Worm (Caenorhabditis elegans) whole organism, L4 larva: ENCODE data around the gene vps-53.
A peak's percentile ranks its signal among the peaks of the same experiment; 100 is the strongest.

Experiments used
- F37D6.2 ChIP-seq: sonication (generic microtip); optimal IDR thresholded peaks from 2 replicates; lab custom pipeline; 2016; ENCODE audit warnings: mild to moderate bottlenecking, missing genetic modification characterization, missing compliant biosample characterization
- F44E2.7 ChIP-seq: fragments of 200-800 bp; sonication (Bioruptor generic); IDR thresholded peaks from 2 replicates; pipeline ENCODE4 v2.1.2; 2022; ENCODE audit warnings: missing genetic modification characterization, missing compliant biosample characterization
- R02D3.7 ChIP-seq: fragments of 150-350 bp; sonication (generic microtip); optimal IDR thresholded peaks from 3 replicates; lab custom pipeline; 2014; ENCODE audit warnings: missing biosample characterization, missing genetic modification characterization
- T26A8.4 ChIP-seq: fragments of 200-800 bp; sonication (Bioruptor generic); IDR thresholded peaks from 2 replicates; pipeline ENCODE4 v1.3.6; 2022; ENCODE audit warnings: missing genetic modification characterization, missing compliant biosample characterization
- Y105C5A.15 ChIP-seq: fragments of 200-800 bp; sonication (Bioruptor generic); IDR thresholded peaks from 2 replicates; pipeline ENCODE4 v1.3.6; 2022; ENCODE audit warnings: missing genetic modification characterization, missing compliant biosample characterization
- Y48G9A.11 ChIP-seq: fragments of 200-800 bp; sonication (Bioruptor generic); IDR thresholded peaks from 2 replicates; pipeline ENCODE4 v1.3.6; 2022; ENCODE audit warnings: missing genetic modification reagents, missing genetic modification characterization, missing compliant biosample characterization
- Y75B8A.6 ChIP-seq: fragments of 200-800 bp; sonication (Bioruptor generic); IDR thresholded peaks from 2 replicates; pipeline ENCODE4 v1.3.6; 2022; ENCODE audit warnings: missing genetic modification reagents, missing genetic modification characterization, missing compliant biosample characterization
- ZK337.2 ChIP-seq: fragments of 200-800 bp; sonication (Bioruptor generic); IDR thresholded peaks from 2 replicates; pipeline ENCODE4 v1.3.6; 2022; ENCODE audit warnings: missing genetic modification reagents, missing genetic modification characterization, missing compliant biosample characterization
- ZK546.5 ChIP-seq, 2 experiments: sonication (generic microtip); optimal IDR thresholded peaks; 2 replicates each; lab custom pipeline; 2017; ENCODE audit warnings: missing biosample characterization in 2 of 2, missing genetic modification characterization in 2 of 2
- arid-1 ChIP-seq: fragments of 200-800 bp; sonication (Bioruptor generic); conservative IDR thresholded peaks from 2 replicates; pipeline ENCODE4 v1.3.6; 2022; ENCODE audit warnings: missing genetic modification reagents, missing genetic modification characterization, missing compliant biosample characterization
- ceh-20 ChIP-seq: fragments of 200-800 bp; sonication (Bioruptor generic); IDR thresholded peaks from 2 replicates; pipeline ENCODE4 v1.3.6; 2022; ENCODE audit warnings: missing genetic modification reagents, missing genetic modification characterization, missing compliant biosample characterization
- ceh-28 ChIP-seq: fragments of 150-350 bp; optimal IDR thresholded peaks from 2 replicates; lab custom pipeline; 2014; ENCODE audit warnings: missing biosample characterization, missing genetic modification reagents, missing genetic modification characterization
- ctbp-1 ChIP-seq: fragments of 200-800 bp; sonication (Bioruptor generic); IDR thresholded peaks from 2 replicates; pipeline ENCODE4 v1.3.6; 2022; ENCODE audit warnings: missing genetic modification reagents, missing genetic modification characterization, missing compliant biosample characterization
- dmd-6 ChIP-seq: fragments of 200-800 bp; sonication (Bioruptor generic); IDR thresholded peaks from 2 replicates; pipeline ENCODE4 v1.3.6; 2022; ENCODE audit warnings: missing genetic modification reagents, missing genetic modification characterization, missing compliant biosample characterization
- dmd-9 ChIP-seq: fragments of 200-800 bp; sonication (Bioruptor generic); IDR thresholded peaks from 2 replicates; pipeline ENCODE4 v1.3.6; 2022; ENCODE audit warnings: missing genetic modification reagents, missing genetic modification characterization, missing compliant biosample characterization
- dpl-1 ChIP-seq: fragments of 150-350 bp; optimal IDR thresholded peaks from 2 replicates; lab custom pipeline; 2014; ENCODE audit warnings: missing biosample characterization, missing genetic modification reagents, missing genetic modification characterization
- fkh-10 ChIP-seq: fragments of 150-350 bp; optimal IDR thresholded peaks from 2 replicates; lab custom pipeline; 2014; ENCODE audit warnings: missing biosample characterization, missing genetic modification reagents, missing genetic modification characterization
- hif-1 ChIP-seq, 2 experiments: sonication (generic microtip); optimal IDR thresholded peaks; 2 replicates each; lab custom pipeline; 2016 to 2017; ENCODE audit warnings: missing compliant biosample characterization in 2 of 2, missing genetic modification characterization in 2 of 2, missing genetic modification reagents in 2 of 2, missing genotype in 2 of 2, mild to moderate bottlenecking in 1 of 2
- hlh-30 ChIP-seq: sonication (generic microtip); optimal IDR thresholded peaks from 2 replicates; lab custom pipeline; 2017; ENCODE audit warnings: antibody characterized with exemption, mild to moderate bottlenecking, missing genetic modification characterization, missing compliant biosample characterization; ENCODE audit not compliant: insufficient read depth
- jun-1 ChIP-seq: fragments of 150-350 bp; optimal IDR thresholded peaks from 2 replicates; lab custom pipeline; 2014; ENCODE audit warnings: missing biosample characterization, missing genetic modification reagents, missing genetic modification characterization
- lin-1 ChIP-seq: fragments of 200-800 bp; sonication (Bioruptor generic); IDR thresholded peaks from 2 replicates; pipeline ENCODE4 v1.3.6; 2022; ENCODE audit warnings: missing genetic modification reagents, missing genetic modification characterization, missing compliant biosample characterization
- lin-13 ChIP-seq: fragments of 150-350 bp; optimal IDR thresholded peaks from 2 replicates; lab custom pipeline; 2014; ENCODE audit warnings: missing biosample characterization, missing genetic modification reagents, missing genetic modification characterization
- lin-15B ChIP-seq: fragments of 150-350 bp; sonication (generic microtip); optimal IDR thresholded peaks from 3 replicates; lab custom pipeline; 2014; ENCODE audit warnings: missing biosample characterization, missing genetic modification characterization
- lin-38 ChIP-seq: fragments of 200-800 bp; sonication (Bioruptor generic); IDR thresholded peaks from 2 replicates; pipeline ENCODE4 v1.3.6; 2022; ENCODE audit warnings: missing genetic modification reagents, missing genetic modification characterization, missing compliant biosample characterization
- lin-39 ChIP-seq: fragments of 150-350 bp; optimal IDR thresholded peaks from 2 replicates; lab custom pipeline; 2014; ENCODE audit warnings: missing biosample characterization, missing genetic modification reagents, missing genetic modification characterization
- lir-3 ChIP-seq: sonication (generic microtip); optimal IDR thresholded peaks from 2 replicates; lab custom pipeline; 2016; ENCODE audit warnings: mild to moderate bottlenecking, missing genetic modification characterization, missing compliant biosample characterization
- lsy-2 ChIP-seq, 2 experiments: fragments of 150-350 bp in 1 of 2; sonication (generic microtip) in 1 of 2; optimal IDR thresholded peaks; 2 replicates each; lab custom pipeline; 2014 to 2017; ENCODE audit warnings: missing biosample characterization in 2 of 2, missing genetic modification characterization in 2 of 2
- mdt-29 ChIP-seq: fragments of 200-800 bp; sonication (Bioruptor generic); IDR thresholded peaks from 2 replicates; pipeline ENCODE4 v1.3.6; 2022; ENCODE audit warnings: missing genetic modification reagents, missing genetic modification characterization, missing compliant biosample characterization
- mes-2 ChIP-seq: sonication (generic microtip); optimal IDR thresholded peaks from 2 replicates; lab custom pipeline; 2016; ENCODE audit warnings: missing genotype, mild to moderate bottlenecking, missing genetic modification characterization, missing compliant biosample characterization; ENCODE audit not compliant: poor library complexity, severe bottlenecking
- nhr-10 ChIP-seq: fragments of 150-350 bp; optimal IDR thresholded peaks from 2 replicates; lab custom pipeline; 2014; ENCODE audit warnings: missing biosample characterization, missing genetic modification characterization
- nhr-102 ChIP-seq: sonication (generic microtip); optimal IDR thresholded peaks from 2 replicates; lab custom pipeline; 2016; ENCODE audit warnings: mild to moderate bottlenecking, missing genetic modification characterization, moderate library complexity, missing compliant biosample characterization
- nhr-11 ChIP-seq: fragments of 150-350 bp; optimal IDR thresholded peaks from 2 replicates; lab custom pipeline; 2014; ENCODE audit warnings: missing biosample characterization, missing genetic modification characterization
- nhr-237 ChIP-seq: sonication (generic microtip); optimal IDR thresholded peaks from 2 replicates; lab custom pipeline; 2017; ENCODE audit warnings: missing biosample characterization, missing genetic modification characterization
- nhr-25 ChIP-seq: sonication (generic microtip); optimal IDR thresholded peaks from 2 replicates; lab custom pipeline; 2017; ENCODE audit warnings: missing genetic modification characterization, mild to moderate bottlenecking, missing compliant biosample characterization, antibody characterized with exemption, moderate library complexity, borderline replicate concordance; ENCODE audit not compliant: insufficient read depth
- nhr-28 ChIP-seq: fragments of 150-350 bp; optimal IDR thresholded peaks from 2 replicates; lab custom pipeline; 2014; ENCODE audit warnings: missing biosample characterization, missing genetic modification characterization
- nhr-42 ChIP-seq: fragments of 200-800 bp; sonication (Bioruptor generic); IDR thresholded peaks from 2 replicates; pipeline ENCODE4 v1.3.6; 2022; ENCODE audit warnings: missing genetic modification characterization, missing compliant biosample characterization
- nhr-48 ChIP-seq: sonication (generic microtip); optimal IDR thresholded peaks from 2 replicates; lab custom pipeline; 2016; ENCODE audit warnings: mild to moderate bottlenecking, missing genetic modification characterization, missing compliant biosample characterization
- nhr-6 ChIP-seq: fragments of 150-350 bp; optimal IDR thresholded peaks from 2 replicates; lab custom pipeline; 2014; ENCODE audit warnings: missing biosample characterization, missing genetic modification characterization
- php-3 ChIP-seq: fragments of 200-800 bp; sonication (Bioruptor generic); IDR thresholded peaks from 2 replicates; pipeline ENCODE4 v1.3.6; 2022; ENCODE audit warnings: missing genetic modification reagents, missing genetic modification characterization, missing compliant biosample characterization
- pqm-1 ChIP-seq: sonication (generic microtip); optimal IDR thresholded peaks from 2 replicates; lab custom pipeline; 2017; ENCODE audit warnings: missing biosample characterization, missing genetic modification characterization
- saeg-2 ChIP-seq: fragments of 200-800 bp; sonication (Bioruptor generic); IDR thresholded peaks from 2 replicates; pipeline ENCODE4 v1.3.6; 2022; ENCODE audit warnings: missing genetic modification reagents, missing genetic modification characterization, missing compliant biosample characterization
- snpc-1.2 ChIP-seq: fragments of 200-800 bp; sonication (Bioruptor generic); IDR thresholded peaks from 2 replicates; pipeline ENCODE4 v1.3.6; 2022; ENCODE audit warnings: missing genetic modification reagents, missing genetic modification characterization, missing compliant biosample characterization
- spr-1 ChIP-seq: sonication (generic microtip); optimal IDR thresholded peaks from 2 replicates; lab custom pipeline; 2016; ENCODE audit warnings: mild to moderate bottlenecking, missing genetic modification characterization, missing compliant biosample characterization
- spr-3 ChIP-seq: fragments of 200-800 bp; sonication (Bioruptor generic); optimal IDR thresholded peaks from 2 replicates; lab custom pipeline; 2018; ENCODE audit warnings: mild to moderate bottlenecking, missing genetic modification characterization, missing compliant biosample characterization
- tag-97 ChIP-seq: fragments of 200-800 bp; sonication (Bioruptor generic); IDR thresholded peaks from 2 replicates; pipeline ENCODE4 v1.3.6; 2022; ENCODE audit warnings: missing genetic modification characterization, missing compliant biosample characterization
- tra-1 ChIP-seq: fragments of 200-800 bp; sonication (Bioruptor generic); IDR thresholded peaks from 2 replicates; pipeline ENCODE4 v1.3.6; 2022; ENCODE audit warnings: missing genetic modification reagents, missing genetic modification characterization, missing compliant biosample characterization
- unc-130 ChIP-seq: sonication (generic microtip); optimal IDR thresholded peaks from 2 replicates; lab custom pipeline; 2016; ENCODE audit warnings: missing genetic modification reagents, missing genetic modification characterization, missing compliant biosample characterization
- vab-7 ChIP-seq: fragments of 200-800 bp; sonication (Bioruptor generic); IDR thresholded peaks from 2 replicates; pipeline ENCODE4 v1.3.6; 2022; ENCODE audit warnings: missing genetic modification reagents, missing genetic modification characterization, missing compliant biosample characterization
- zag-1 ChIP-seq: fragments of 150-350 bp; optimal IDR thresholded peaks from 2 replicates; lab custom pipeline; 2014; ENCODE audit warnings: missing biosample characterization, missing genetic modification characterization
- zip-2 ChIP-seq: fragments of 150-350 bp; optimal IDR thresholded peaks from 2 replicates; lab custom pipeline; 2014; ENCODE audit warnings: missing biosample characterization, missing genetic modification characterization

vps-53 gene

DNA sequence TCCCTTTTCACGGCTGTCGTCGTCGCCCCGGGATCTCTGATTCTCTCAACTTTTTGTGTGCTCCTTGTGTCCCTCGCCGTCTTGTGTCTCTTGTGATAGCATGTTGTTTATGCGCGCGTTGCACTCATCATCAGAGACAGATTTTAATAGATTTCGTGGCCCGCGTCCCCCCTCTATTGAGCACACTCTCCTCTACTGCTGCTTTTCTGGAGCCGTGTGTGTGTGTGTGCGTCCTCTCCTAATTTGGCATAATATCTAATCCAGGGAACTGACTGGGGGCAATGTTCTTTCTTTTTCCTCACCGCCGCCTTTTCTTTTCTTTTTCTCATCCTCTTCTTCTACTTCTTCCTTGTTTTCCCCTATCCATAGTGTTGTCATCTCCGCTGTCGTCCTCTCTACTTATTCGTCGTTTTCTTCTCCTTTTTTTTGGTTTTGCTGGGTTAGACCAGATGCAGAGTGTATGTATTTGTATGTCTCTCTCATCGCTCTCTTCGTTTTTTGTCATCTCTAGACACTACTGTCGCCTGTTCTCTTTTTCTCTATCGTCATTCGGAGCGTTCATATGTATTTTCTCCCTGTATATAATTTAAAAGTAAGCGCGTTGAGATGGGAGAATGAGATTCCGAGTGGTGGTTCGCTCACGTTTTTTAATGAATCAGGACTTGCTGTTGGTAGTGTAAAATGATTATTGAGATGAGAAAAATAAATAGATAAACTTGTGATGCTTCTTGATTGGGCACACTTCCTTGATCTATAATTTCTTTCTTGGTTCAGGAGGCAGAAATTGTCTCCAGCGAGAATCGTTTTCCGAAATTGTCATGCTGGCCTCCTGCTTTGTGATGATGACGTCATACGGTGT lies 53.3 kb downstream of the vps-53 start (continued):
- TF ChIP-seq vab-7 (no peak), Y75B8A.6 (GFP tag; lab: Robert Waterston, UW) (no peak), F44E2.7 (no peak), nhr-6 (tag; lab: Kevin White, UChicago) (no peak), dmd-9 (GFP tag; lab: Robert Waterston, UW) (no peak), zag-1 (tag; lab: Kevin White, UChicago) (no peak), lir-3 (no peak), lsy-2 (tag; optimal IDR thresholded peaks at IDR 0.05; lab: Kevin White, UChicago) (peak in 1 of 2 experiments; percentile 11), zip-2 (no peak), lin-13 (GFP tag; lab: Kevin White, UChicago) (no peak), ceh-28 (tag; lab: Kevin White, UChicago) (no peak), nhr-11 (peak; percentile 40), nhr-25 (tag; lab: Kevin White, UChicago) (no peak), spr-1 (peak; percentile 18), pqm-1 (tag; lab: Kevin White, UChicago) (no peak), lin-38 (GFP tag; lab: Robert Waterston, UW) (no peak), nhr-48 (tag; lab: Kevin White, UChicago) (no peak), ZK546.5 (tag; optimal IDR thresholded peaks at IDR 0.05; lab: Kevin White, UChicago) (no peak), jun-1 (no peak), ZK337.2 (no peak), nhr-10 (tag; lab: Kevin White, UChicago) (no peak), spr-3 (GFP tag; lab: Kevin White, UChicago) (no peak), mes-2 (tag; lab: Kevin White, UChicago) (no peak), lin-15B (tag; lab: Kevin White, UChicago) (no peak), nhr-237 (tag; lab: Kevin White, UChicago) (no peak), snpc-1.2 (GFP tag; lab: Robert Waterston, UW) (no peak), ceh-20 (GFP tag; lab: Robert Waterston, UW) (no peak), T26A8.4 (GFP tag; lab: Robert Waterston, UW) (no peak), tra-1 (GFP tag; lab: Robert Waterston, UW) (no peak), nhr-102 (no peak), lin-39 (no peak), Y105C5A.15 (0 out of 2 replicates have a peak, but pooled peaks have one; percentile 5), tag-97 (GFP tag; lab: Robert Waterston, UW) (no peak), nhr-28 (peak; percentile 54), fkh-10 (peak; percentile 16), saeg-2 (GFP tag; lab: Robert Waterston, UW) (no peak), nhr-42 (GFP tag; lab: Robert Waterston, UW) (no peak), unc-130 (GFP tag; lab: Kevin White, UChicago) (no peak), Y48G9A.11 (GFP tag; lab: Robert Waterston, UW) (no peak), arid-1 (no peak), dpl-1 (GFP tag; lab: Kevin White, UChicago) (no peak), hif-1 (tag; optimal IDR thresholded peaks at IDR 0.05; lab: Kevin White, UChicago) (peak in 1 of 2 experiments; percentile 32), F37D6.2 (tag; lab: Kevin White, UChicago) (peak; percentile 13), php-3 (no peak), R02D3.7 (tag; lab: Kevin White, UChicago) (no peak), mdt-29 (GFP tag; lab: Robert Waterston, UW) (no peak), ctbp-1 (peak; percentile 64; the same call in 1 of the 2 replicates), hlh-30 (tag; lab: Kevin White, UChicago) (peak; percentile 31), dmd-6 (GFP tag; lab: Robert Waterston, UW) (peak; percentile 35; the same call in 1 of the 2 replicates), lin-1 (no peak)
